Fruit fly (Drosophila melanogaster) whole organism: ENCODE measurements around the gene dj-1beta.
A peak's percentile ranks its signal among the peaks of the same experiment; 100 is the strongest.

ENCODE experiments used
- CG8478 ChIP-seq: fragments of >200 bp; optimal IDR thresholded peaks from 2 replicates; lab custom pipeline; 2018; ENCODE audit warnings: inconsistent platforms
- Dll ChIP-seq: fragments of >200 bp; optimal IDR thresholded peaks from 2 replicates; lab custom pipeline; 2017
- EcR ChIP-seq, 2 experiments: fragments of >200 bp; optimal IDR thresholded peaks; 2 replicates each; lab custom pipeline; 2017; ENCODE audit warnings: missing biosample characterization in 2 of 2, missing genetic modification characterization in 2 of 2, missing genetic modification reagents in 2 of 2
- pan ChIP-seq: fragments of >200 bp; optimal IDR thresholded peaks from 2 replicates; lab custom pipeline; 2017
- psq ChIP-seq: fragments of >200 bp; optimal IDR thresholded peaks from 2 replicates; lab custom pipeline; 2017
- usp ChIP-seq: fragments of >200 bp; optimal IDR thresholded peaks from 2 replicates; lab custom pipeline; 2017; ENCODE audit warnings: missing biosample characterization, missing genetic modification characterization, mixed read lengths

Gene dj-1beta

DNA sequence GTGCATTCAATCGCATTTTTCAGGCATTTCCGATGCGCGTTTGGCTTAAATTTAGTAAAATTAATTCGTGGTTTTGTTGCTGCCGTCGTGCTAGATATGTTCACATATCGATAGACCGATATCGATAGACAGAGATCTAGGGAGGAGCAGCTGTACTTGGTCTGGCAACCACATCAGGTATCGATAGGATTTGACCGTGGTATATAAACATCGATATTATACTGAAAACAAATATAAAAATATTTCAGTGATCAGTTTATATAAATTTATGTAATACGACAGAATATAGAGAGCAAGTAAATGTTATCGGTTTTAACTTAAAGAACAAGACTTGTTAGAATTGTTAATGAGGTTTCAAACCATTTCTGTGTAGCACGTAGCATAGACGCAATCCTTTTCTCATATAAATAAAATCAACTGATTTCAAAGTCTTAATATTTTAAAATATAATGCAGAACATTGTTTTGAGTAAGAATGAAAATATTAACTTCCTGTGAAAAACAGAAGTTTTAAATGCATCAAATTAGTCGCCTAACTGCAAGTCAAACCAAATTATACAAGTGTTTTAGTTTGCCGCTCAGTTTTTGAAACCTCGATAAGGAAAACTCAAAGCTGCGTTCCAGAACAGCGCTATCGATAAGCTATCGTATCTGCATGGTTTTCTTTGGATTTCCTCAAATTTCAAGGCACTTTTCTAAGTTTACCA, at the start of gene dj-1beta, which contains the start of gene wts:
Gene dj-1beta (plus strand): TSS at position 628 of the 706 bp plus-strand sequence.
Gene wts (minus strand): TSS at position 130 of the 706 bp plus-strand sequence.
- TF ChIP-seq Dll (lab: Kevin White, UChicago): no peak
- TF ChIP-seq CG8478 (lab: Kevin White, UChicago): no peak
- no peak for TF ChIP-seq psq (lab: Kevin White, UChicago)
- TF ChIP-seq EcR (GFP tag; optimal IDR thresholded peaks at IDR 0.05; lab: Kevin White, UChicago): no peak
- TF ChIP-seq pan (lab: Kevin White, UChicago): no peak

- TF ChIP-seq usp (GFP tag; lab: Kevin White, UChicago) (no peak), Dll (lab: Kevin White, UChicago) (no peak), EcR (GFP tag; optimal IDR thresholded peaks at IDR 0.05; lab: Kevin White, UChicago) (no peak), pan (lab: Kevin White, UChicago) (no peak), CG8478 (lab: Kevin White, UChicago) (no peak), psq (lab: Kevin White, UChicago) (no peak)
These were observed 47.9 kb upstream of the dj-1beta start for dm6 chr3R:30758725-30759714.

DNA sequence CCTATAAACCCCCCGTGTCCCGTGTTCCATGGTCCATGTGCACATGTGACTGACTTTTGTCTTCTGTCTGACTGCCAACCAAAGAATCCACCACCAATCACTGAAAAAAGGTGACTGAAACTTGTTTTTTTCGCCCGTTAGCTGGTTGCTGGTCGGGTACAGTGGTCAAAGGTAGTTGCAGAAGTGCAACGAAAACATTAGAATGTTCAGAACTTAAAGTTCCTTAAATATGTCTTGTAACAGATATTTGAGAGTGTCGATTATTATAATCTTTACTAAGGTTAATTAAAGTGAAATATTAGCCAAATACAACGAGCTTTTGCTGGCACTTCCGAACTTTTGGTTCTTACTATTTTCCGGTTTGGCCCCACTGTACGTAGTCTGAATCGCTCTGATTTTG, 45.8 kb upstream of the dj-1beta start:
- TF ChIP-seq CG8478 (lab: Kevin White, UChicago) (no peak), Dll (lab: Kevin White, UChicago) (no peak), pan (lab: Kevin White, UChicago) (no peak), psq (lab: Kevin White, UChicago) (no peak), usp (GFP tag; lab: Kevin White, UChicago) (no peak), EcR (GFP tag; optimal IDR thresholded peaks at IDR 0.05; lab: Kevin White, UChicago) (no peak)

dm6 chr3R:30762230-30762629, 44.7 kb upstream of the dj-1beta start:
- TF ChIP-seq pan (lab: Kevin White, UChicago) (no peak), EcR (GFP tag; optimal IDR thresholded peaks at IDR 0.05; lab: Kevin White, UChicago) (no peak), usp (GFP tag; lab: Kevin White, UChicago) (no peak), psq (lab: Kevin White, UChicago) (no peak), CG8478 (lab: Kevin White, UChicago) (no peak), Dll (lab: Kevin White, UChicago) (no peak)

DNA sequence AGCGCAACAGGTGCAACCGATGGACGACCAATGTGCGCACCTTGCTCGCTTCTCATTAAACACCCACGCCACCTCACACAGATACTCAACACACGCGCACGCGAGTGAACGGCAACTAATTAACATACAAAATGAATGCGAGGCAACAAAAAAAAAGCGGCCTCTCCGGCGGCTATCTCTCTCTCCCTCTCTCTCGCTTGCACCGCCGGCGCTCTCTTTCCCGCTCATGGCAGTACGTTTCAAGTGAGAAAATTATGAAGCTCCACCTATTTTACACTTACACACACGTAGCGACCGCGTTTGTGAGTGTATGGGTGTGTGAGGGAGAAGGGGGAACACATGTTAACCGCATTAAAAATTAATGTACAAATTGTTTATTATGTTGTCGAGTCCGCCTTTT, 42.8 kb upstream of the dj-1beta start:
- TF ChIP-seq CG8478 (lab: Kevin White, UChicago): peak; percentile 61
- TF ChIP-seq pan (lab: Kevin White, UChicago): no peak
- TF ChIP-seq usp (GFP tag; lab: Kevin White, UChicago): no peak

DNA sequence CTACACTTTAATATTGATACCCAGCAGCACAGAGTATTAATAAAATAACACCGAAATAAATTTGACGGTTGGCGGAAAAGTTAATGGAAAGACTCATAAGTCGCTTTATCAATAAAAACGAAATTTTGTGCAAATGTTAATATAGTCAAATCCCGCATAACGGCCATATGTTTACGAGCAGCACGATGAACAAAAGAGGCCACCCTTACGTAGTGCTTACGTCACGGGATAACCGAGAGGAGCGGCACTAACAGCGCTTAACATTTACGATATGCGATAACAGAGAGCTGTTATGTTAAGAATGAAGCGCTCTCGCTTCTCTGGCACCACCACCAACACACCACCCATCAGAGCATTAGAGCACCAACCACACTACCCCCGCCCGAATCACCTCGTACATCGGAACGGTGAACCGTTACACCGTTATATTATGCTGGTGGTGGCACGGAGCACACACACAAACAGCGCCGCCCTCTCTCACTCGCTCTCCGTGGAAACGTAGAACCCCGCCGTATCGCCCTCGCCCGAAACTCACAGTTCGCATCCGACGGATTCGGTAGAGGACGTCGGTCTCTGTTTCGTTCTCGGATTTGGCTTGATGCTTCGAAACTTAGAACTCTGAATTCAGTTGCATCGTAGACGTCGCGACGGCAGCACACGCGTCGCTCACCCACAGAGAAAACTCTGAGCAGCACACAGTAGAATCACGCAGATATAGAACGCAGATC, 41.4 kb upstream of the dj-1beta start, which contains the start of gene zfh1:
Gene zfh1 (plus strand): TSS at position 621 of the 728 bp plus-strand sequence.
- TF ChIP-seq EcR (GFP tag; optimal IDR thresholded peaks at IDR 0.05; lab: Kevin White, UChicago) (no peak), CG8478 (lab: Kevin White, UChicago) (no peak), psq (lab: Kevin White, UChicago) (no peak), usp (GFP tag; lab: Kevin White, UChicago) (no peak), Dll (lab: Kevin White, UChicago) (peak; percentile 70), pan (lab: Kevin White, UChicago) (no peak)

DNA sequence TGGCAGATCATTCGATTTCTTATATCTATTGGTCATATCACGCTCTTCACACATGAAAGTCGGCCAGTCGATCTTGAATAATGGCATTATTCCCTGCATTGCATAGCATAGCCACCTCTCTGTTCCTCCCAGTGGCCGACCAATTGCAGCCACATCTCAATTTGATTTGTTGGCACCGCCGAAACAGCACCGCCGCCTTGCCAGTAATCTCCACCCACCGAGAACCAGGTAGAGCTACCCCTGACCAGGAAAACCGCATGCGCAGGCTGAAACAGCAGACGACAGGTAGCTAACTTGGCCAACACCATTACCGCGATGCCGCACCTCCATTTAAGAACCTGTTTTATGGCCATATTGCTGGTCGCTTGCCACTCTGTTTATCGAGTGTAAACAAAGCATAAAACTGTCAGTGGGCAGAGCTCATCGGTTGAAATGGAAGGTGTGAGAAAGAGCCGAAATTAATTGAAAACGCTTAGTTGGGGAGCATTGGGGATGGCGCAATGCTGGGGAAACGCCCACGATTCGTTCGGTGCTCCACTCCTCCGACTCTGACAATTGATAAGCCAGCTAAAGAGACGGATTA, 39.9 kb upstream of the dj-1beta start:
- TF ChIP-seq EcR (GFP tag; optimal IDR thresholded peaks at IDR 0.05; lab: Kevin White, UChicago) (no peak), Dll (lab: Kevin White, UChicago) (no peak), CG8478 (lab: Kevin White, UChicago) (no peak)

- no peak for TF ChIP-seq pan (lab: Kevin White, UChicago)
- TF ChIP-seq CG8478 (lab: Kevin White, UChicago): no peak
- TF ChIP-seq EcR (GFP tag; optimal IDR thresholded peaks at IDR 0.05; lab: Kevin White, UChicago): no peak
- TF ChIP-seq Dll (lab: Kevin White, UChicago): no peak
- TF ChIP-seq usp (GFP tag; lab: Kevin White, UChicago): no peak
- no peak for TF ChIP-seq psq (lab: Kevin White, UChicago)
These were observed 39.4 kb upstream of the dj-1beta start for dm6 chr3R:30767556-30767955.

dm6 chr3R:30770069-30770633, 36.8 kb upstream of the dj-1beta start:
- TF ChIP-seq pan (lab: Kevin White, UChicago): no peak
- no peak for TF ChIP-seq CG8478 (lab: Kevin White, UChicago)
- TF ChIP-seq Dll (lab: Kevin White, UChicago): no peak
- TF ChIP-seq psq (lab: Kevin White, UChicago): no peak
- TF ChIP-seq EcR (GFP tag; optimal IDR thresholded peaks at IDR 0.05; lab: Kevin White, UChicago): no peak
- no peak for TF ChIP-seq usp (GFP tag; lab: Kevin White, UChicago)

dm6 chr3R:30770709-30771108, 36.2 kb upstream of the dj-1beta start:
- TF ChIP-seq Dll (lab: Kevin White, UChicago) (no peak), EcR (GFP tag; optimal IDR thresholded peaks at IDR 0.05; lab: Kevin White, UChicago) (no peak), CG8478 (lab: Kevin White, UChicago) (no peak), psq (lab: Kevin White, UChicago) (no peak), pan (lab: Kevin White, UChicago) (no peak), usp (GFP tag; lab: Kevin White, UChicago) (no peak)
